Worm (Caenorhabditis elegans) whole organism, young adult: ENCODE data around the gene nhr-13.

Experiments
- ama-1 ChIP-seq, 3 experiments: fragments of 150-350 bp in 1 of 3; sonication (generic microtip) in 2 of 3; optimal IDR thresholded peaks; 2 replicates each; lab custom pipeline; 2014 to 2018; ENCODE audit warnings: missing biosample characterization in 2 of 3, missing genetic modification characterization in 2 of 3, missing genetic modification reagents in 2 of 3
- aptf-3 ChIP-seq: fragments of 200-800 bp; sonication (Bioruptor generic); IDR thresholded peaks from 2 replicates; pipeline ENCODE4 v1.3.6; 2022; ENCODE audit warnings: missing genetic modification characterization, missing compliant biosample characterization
- atf-7 ChIP-seq: sonication (generic microtip); optimal IDR thresholded peaks from 2 replicates; lab custom pipeline; 2017; ENCODE audit warnings: mild to moderate bottlenecking, missing genetic modification characterization, missing compliant biosample characterization
- hlh-26 ChIP-seq: fragments of 200-800 bp; sonication (Bioruptor generic); conservative IDR thresholded peaks from 2 replicates; pipeline ENCODE4 v1.3.6; 2022; ENCODE audit warnings: missing genetic modification reagents, missing genetic modification characterization, missing compliant biosample characterization
- hsf-1 ChIP-seq: fragments of 200-800 bp; sonication (Bioruptor generic); IDR thresholded peaks from 2 replicates; pipeline ENCODE4 v1.3.6; 2022; ENCODE audit warnings: missing genetic modification reagents, missing genetic modification characterization, missing compliant biosample characterization
- nfya-1 ChIP-seq: sonication (generic microtip); optimal IDR thresholded peaks from 2 replicates; lab custom pipeline; 2017; ENCODE audit warnings: antibody characterized with exemption, missing compliant biosample characterization, missing genetic modification characterization, borderline replicate concordance; ENCODE audit not compliant: insufficient read depth
- repo-1 ChIP-seq: sonication (generic microtip); optimal IDR thresholded peaks from 2 replicates; lab custom pipeline; 2017; ENCODE audit warnings: mild to moderate bottlenecking, missing genetic modification characterization, missing compliant biosample characterization
- unc-62 ChIP-seq: fragments of 150-350 bp; optimal IDR thresholded peaks from 2 replicates; lab custom pipeline; 2014; ENCODE audit warnings: missing biosample characterization, missing genetic modification reagents, missing genetic modification characterization
- zim-3 ChIP-seq: sonication (generic microtip); optimal IDR thresholded peaks from 2 replicates; lab custom pipeline; 2017; ENCODE audit warnings: mild to moderate bottlenecking, missing genetic modification characterization, moderate library complexity, missing compliant biosample characterization

- TF ChIP-seq nfya-1 (tag; lab: Kevin White, UChicago): no peak
- no peak for TF ChIP-seq atf-7
- TF ChIP-seq hsf-1 (GFP tag; lab: Robert Waterston, UW): no peak
- TF ChIP-seq zim-3 (tag; lab: Kevin White, UChicago): no peak
- no peak for TF ChIP-seq aptf-3
- TF ChIP-seq ama-1 (optimal IDR thresholded peaks at IDR 0.05; lab: Kevin White, UChicago): no peak
- no peak for TF ChIP-seq ama-1 (GFP tag; optimal IDR thresholded peaks at IDR 0.05; lab: Kevin White, UChicago)
- TF ChIP-seq unc-62 (GFP tag; lab: Kevin White, UChicago): no peak
- TF ChIP-seq repo-1 (tag; lab: Kevin White, UChicago): no peak
- no peak for TF ChIP-seq hlh-26
Observed at ce11 chrV:2214428-2215038, 22.2 kb downstream of the nhr-13 start, which contains the start of gene nhr-184.
